Fruit fly (Drosophila melanogaster) whole organism, embryonic: ENCODE results near the gene CG2889.
A peak's percentile ranks its signal among the peaks of the same experiment; 100 is the strongest.

Experiments
- Asciz ChIP-seq: fragments of 200-800 bp; sonication (Bioruptor generic); optimal IDR thresholded peaks from 2 replicates; lab custom pipeline; 2017; ENCODE audit warnings: missing biosample characterization, mild to moderate bottlenecking, missing genetic modification characterization, missing genetic modification reagents
- CG10543 ChIP-seq: fragments of 200-800 bp; sonication (Bioruptor generic); optimal IDR thresholded peaks from 3 replicates; lab custom pipeline; 2017; ENCODE audit warnings: missing biosample characterization, mild to moderate bottlenecking, missing genetic modification characterization, moderate library complexity
- CG10979 ChIP-seq: fragments of 200-800 bp; sonication (Bioruptor generic); optimal IDR thresholded peaks from 2 replicates; lab custom pipeline; 2018; ENCODE audit warnings: missing biosample characterization, mild to moderate bottlenecking, missing genetic modification characterization, moderate library complexity
- CG12155 ChIP-seq: fragments of 200-800 bp; sonication (Bioruptor generic); optimal IDR thresholded peaks from 3 replicates; lab custom pipeline; 2016; ENCODE audit warnings: missing biosample characterization, missing genetic modification characterization
- CG14014 ChIP-seq: fragments of 200-800 bp; sonication (Bioruptor generic); IDR thresholded peaks from 2 replicates; pipeline ENCODE4 v1.3.6; 2022; ENCODE audit warnings: missing biosample characterization, missing genetic modification characterization
- CG14860 ChIP-seq: fragments of 200-800 bp; sonication (Bioruptor generic); IDR thresholded peaks from 3 replicates; pipeline ENCODE4 v1.3.6; 2022; ENCODE audit warnings: missing biosample characterization, missing genetic modification characterization; ENCODE audit not compliant: partially characterized antibody
- CG15011 ChIP-seq: fragments of 200-800 bp; sonication (Bioruptor generic); optimal IDR thresholded peaks from 3 replicates; lab custom pipeline; 2018; ENCODE audit warnings: missing biosample characterization, mild to moderate bottlenecking, missing genetic modification characterization
- CG1647 ChIP-seq: fragments of 200-800 bp; sonication (Bioruptor generic); optimal IDR thresholded peaks from 3 replicates; lab custom pipeline; 2016; ENCODE audit warnings: missing biosample characterization, missing genetic modification characterization
- CG17829 ChIP-seq: fragments of 200-800 bp; optimal IDR thresholded peaks from 2 replicates; lab custom pipeline; 2019; ENCODE audit warnings: missing biosample characterization, mild to moderate bottlenecking, missing genetic modification characterization, moderate library complexity
- CG3163 ChIP-seq: fragments of 200-800 bp; sonication (Bioruptor generic); optimal IDR thresholded peaks from 3 replicates; lab custom pipeline; 2016; ENCODE audit warnings: missing biosample characterization, missing genetic modification characterization
- CG34422 ChIP-seq: fragments of 200-800 bp; sonication (Bioruptor generic); IDR thresholded peaks from 3 replicates; pipeline ENCODE4 v1.3.6; 2022; ENCODE audit warnings: missing biosample characterization, missing genetic modification characterization
- CG4854 ChIP-seq: fragments of 200-800 bp; sonication (Bioruptor generic); optimal IDR thresholded peaks from 2 replicates; lab custom pipeline; 2016; ENCODE audit warnings: missing biosample characterization, missing genetic modification characterization, inconsistent platforms
- CG7271 ChIP-seq: fragments of 200-800 bp; sonication (Bioruptor generic); optimal IDR thresholded peaks from 2 replicates; lab custom pipeline; 2018; ENCODE audit warnings: missing biosample characterization, mild to moderate bottlenecking, missing genetic modification characterization, moderate library complexity
- CG7357 ChIP-seq: fragments of 200-800 bp; sonication (Bioruptor generic); IDR thresholded peaks from 3 replicates; pipeline ENCODE4 v1.3.6; 2022; ENCODE audit warnings: missing biosample characterization, missing genetic modification characterization
- CG7786 ChIP-seq: fragments of 200-800 bp; sonication (Bioruptor generic); optimal IDR thresholded peaks from 2 replicates; lab custom pipeline; 2016; ENCODE audit warnings: missing biosample characterization, missing genetic modification characterization
- CG8359 ChIP-seq: fragments of 200-800 bp; sonication (Bioruptor generic); optimal IDR thresholded peaks from 2 replicates; lab custom pipeline; 2017; ENCODE audit warnings: missing biosample characterization, mild to moderate bottlenecking, missing genetic modification characterization, borderline replicate concordance
- CG8388 ChIP-seq: fragments of 200-800 bp; sonication (Bioruptor generic); optimal IDR thresholded peaks from 2 replicates; lab custom pipeline; 2019; ENCODE audit warnings: missing biosample characterization, mild to moderate bottlenecking, missing genetic modification characterization, moderate library complexity
- CG9215 ChIP-seq: fragments of 200-800 bp; sonication (Bioruptor generic); IDR thresholded peaks from 2 replicates; pipeline ENCODE4 v1.3.6; 2022; ENCODE audit warnings: missing biosample characterization, missing genetic modification characterization
- CG9437 ChIP-seq: fragments of 200-800 bp; sonication (Bioruptor generic); optimal IDR thresholded peaks from 2 replicates; lab custom pipeline; 2018; ENCODE audit warnings: missing biosample characterization, mild to moderate bottlenecking, missing genetic modification characterization
- Chrac-16 ChIP-seq: fragments of 200-800 bp; sonication (Bioruptor generic); optimal IDR thresholded peaks from 3 replicates; lab custom pipeline; 2016; ENCODE audit warnings: missing biosample characterization, missing genetic modification characterization
- Dfd ChIP-seq, 2 experiments: fragments of >200 bp; optimal IDR thresholded peaks; 2 replicates each; lab custom pipeline; 2017; ENCODE audit warnings: missing biosample characterization in 2 of 2, missing genetic modification characterization in 2 of 2
- Eip74EF ChIP-seq, 2 experiments: fragments of 200-800 bp in 1 of 2; fragments of >200 bp in 1 of 2; sonication (Bioruptor generic) in 1 of 2; optimal IDR thresholded peaks; 2 replicates each; lab custom pipeline; 2017 to 2019; ENCODE audit warnings: missing biosample characterization in 2 of 2, missing genetic modification characterization in 2 of 2, mild to moderate bottlenecking in 1 of 2, moderate library complexity in 1 of 2
- Fer3 ChIP-seq: fragments of 200-800 bp; sonication (Bioruptor generic); optimal IDR thresholded peaks from 2 replicates; lab custom pipeline; 2018; ENCODE audit warnings: missing biosample characterization, mild to moderate bottlenecking, missing genetic modification characterization, moderate library complexity
- GATAe ChIP-seq: fragments of 200-800 bp; sonication (Bioruptor generic); conservative IDR thresholded peaks from 2 replicates; pipeline ENCODE4 v1.3.6; 2022; ENCODE audit warnings: missing biosample characterization, missing genetic modification characterization
- Hmr ChIP-seq: fragments of 200-800 bp; sonication (Bioruptor generic); optimal IDR thresholded peaks from 3 replicates; lab custom pipeline; 2017; ENCODE audit warnings: mild to moderate bottlenecking, missing biosample characterization, missing genetic modification reagents, missing genetic modification characterization
- Med ChIP-seq: fragments of 200-800 bp; sonication (Bioruptor generic); peaks from one replicate; lab custom pipeline; 2016; ENCODE audit warnings: missing biosample characterization, missing genetic modification characterization, mild to moderate bottlenecking, inconsistent platforms, moderate library complexity
- Meics ChIP-seq: fragments of 200-800 bp; sonication (Bioruptor generic); optimal IDR thresholded peaks from 2 replicates; lab custom pipeline; 2017; ENCODE audit warnings: missing biosample characterization, mild to moderate bottlenecking, missing genetic modification characterization
- Ptx1 ChIP-seq: fragments of 200-800 bp; sonication (Bioruptor generic); IDR thresholded peaks from 2 replicates; pipeline ENCODE4 v1.3.6; 2022; ENCODE audit warnings: missing biosample characterization, missing genetic modification characterization
- Trl ChIP-seq, 3 experiments: fragments of >200 bp in 2 of 3; fragments of 200-800 bp in 1 of 3; sonication (Bioruptor generic) in 1 of 3; optimal IDR thresholded peaks; 2 replicates in 1 of 3; 3 replicates in 2 of 3; lab custom pipeline; 2016 to 2017; ENCODE audit warnings: missing biosample characterization in 1 of 3, missing genetic modification characterization in 1 of 3
- ap ChIP-seq: fragments of 200-800 bp; sonication (Bioruptor generic); IDR thresholded peaks from 2 replicates; pipeline ENCODE4 v1.3.6; 2022; ENCODE audit warnings: missing biosample characterization, missing genetic modification characterization
- bigmax ChIP-seq: fragments of 200-800 bp; sonication (Bioruptor generic); optimal IDR thresholded peaks from 2 replicates; lab custom pipeline; 2018; ENCODE audit warnings: missing biosample characterization, mild to moderate bottlenecking, missing genetic modification characterization
- bowl ChIP-seq: fragments of 200-800 bp; sonication (Bioruptor generic); IDR thresholded peaks from 2 replicates; pipeline ENCODE4 v1.3.6; 2022; ENCODE audit warnings: missing biosample characterization, missing genetic modification characterization
- chm ChIP-seq: fragments of 200-800 bp; sonication (Bioruptor generic); IDR thresholded peaks from 2 replicates; pipeline ENCODE4 v1.3.6; 2022; ENCODE audit warnings: missing biosample characterization, missing genetic modification characterization
- corto ChIP-seq: fragments of 200-800 bp; sonication (Bioruptor generic); optimal IDR thresholded peaks from 2 replicates; lab custom pipeline; 2016; ENCODE audit warnings: missing biosample characterization, mild to moderate bottlenecking, missing genetic modification characterization, moderate library complexity
- exex ChIP-seq: fragments of 200-800 bp; sonication (Bioruptor generic); optimal IDR thresholded peaks from 4 replicates; lab custom pipeline; 2018; ENCODE audit warnings: missing biosample characterization, mild to moderate bottlenecking, missing genetic modification characterization, moderate library complexity
- fd64A ChIP-seq: fragments of 200-800 bp; sonication (Bioruptor generic); optimal IDR thresholded peaks from 3 replicates; lab custom pipeline; 2018; ENCODE audit warnings: missing biosample characterization, mild to moderate bottlenecking, missing genetic modification characterization
- h ChIP-seq: fragments of >200 bp; optimal IDR thresholded peaks from 2 replicates; lab custom pipeline; 2017
- jing ChIP-seq: fragments of 200-800 bp; sonication (Bioruptor generic); optimal IDR thresholded peaks from 2 replicates; lab custom pipeline; 2018; ENCODE audit warnings: missing biosample characterization, mild to moderate bottlenecking, missing genetic modification characterization
- lmd ChIP-seq: fragments of 200-800 bp; sonication (Bioruptor generic); IDR thresholded peaks from 2 replicates; pipeline ENCODE4 v1.3.6; 2022; ENCODE audit warnings: missing biosample characterization, missing genetic modification characterization
- pan ChIP-seq, 4 experiments: fragments of >200 bp in 3 of 4; fragments of 200-800 bp in 1 of 4; sonication (Bioruptor generic) in 1 of 4; optimal IDR thresholded peaks in 3 of 4; IDR thresholded peaks in 1 of 4; 2 replicates each; pipeline versions ENCODE4 v1.3.6 to Lab custom; 2017 to 2022; ENCODE audit warnings: missing biosample characterization in 2 of 4, missing genetic modification characterization in 2 of 4, mixed read lengths in 1 of 4
- pb ChIP-seq: fragments of 200-800 bp; sonication (Bioruptor generic); optimal IDR thresholded peaks from 3 replicates; lab custom pipeline; 2016; ENCODE audit warnings: missing biosample characterization, missing genetic modification characterization
- pum ChIP-seq: fragments of 200-800 bp; sonication (Bioruptor generic); optimal IDR thresholded peaks from 2 replicates; lab custom pipeline; 2016; ENCODE audit warnings: missing biosample characterization, missing genetic modification characterization
- repo ChIP-seq: fragments of 200-800 bp; sonication (Bioruptor generic); optimal IDR thresholded peaks from 2 replicates; lab custom pipeline; 2016; ENCODE audit warnings: missing biosample characterization, missing genetic modification characterization
- sob ChIP-seq: fragments of 200-800 bp; sonication (Bioruptor generic); IDR thresholded peaks from 2 replicates; pipeline ENCODE4 v1.3.6; 2022; ENCODE audit warnings: missing biosample characterization, missing genetic modification characterization
- ssp ChIP-seq: fragments of 200-800 bp; sonication (Bioruptor generic); IDR thresholded peaks from 2 replicates; pipeline ENCODE4 v1.3.6; 2022; ENCODE audit warnings: missing biosample characterization, missing genetic modification characterization
- unpg ChIP-seq: fragments of 200-800 bp; sonication (Bioruptor generic); optimal IDR thresholded peaks from 3 replicates; lab custom pipeline; 2018; ENCODE audit warnings: missing biosample characterization, mild to moderate bottlenecking, missing genetic modification characterization, moderate library complexity
- usp ChIP-seq: fragments of >200 bp; optimal IDR thresholded peaks from 2 replicates; lab custom pipeline; 2017; ENCODE audit warnings: missing biosample characterization, missing genetic modification characterization
- wdn ChIP-seq: fragments of 200-800 bp; sonication (Bioruptor generic); IDR thresholded peaks from 2 replicates; pipeline ENCODE4 v1.3.6; 2022; ENCODE audit warnings: missing biosample characterization, missing genetic modification characterization
- z ChIP-seq: fragments of 200-800 bp; sonication (Bioruptor generic); IDR thresholded peaks from 3 replicates; pipeline ENCODE4 v1.3.6; 2022; ENCODE audit warnings: missing biosample characterization, missing genetic modification characterization
- zfh2 ChIP-seq: fragments of 200-800 bp; sonication (Bioruptor generic); optimal IDR thresholded peaks from 2 replicates; lab custom pipeline; 2016; ENCODE audit warnings: missing biosample characterization, missing genetic modification characterization

CG2889 gene

DNA sequence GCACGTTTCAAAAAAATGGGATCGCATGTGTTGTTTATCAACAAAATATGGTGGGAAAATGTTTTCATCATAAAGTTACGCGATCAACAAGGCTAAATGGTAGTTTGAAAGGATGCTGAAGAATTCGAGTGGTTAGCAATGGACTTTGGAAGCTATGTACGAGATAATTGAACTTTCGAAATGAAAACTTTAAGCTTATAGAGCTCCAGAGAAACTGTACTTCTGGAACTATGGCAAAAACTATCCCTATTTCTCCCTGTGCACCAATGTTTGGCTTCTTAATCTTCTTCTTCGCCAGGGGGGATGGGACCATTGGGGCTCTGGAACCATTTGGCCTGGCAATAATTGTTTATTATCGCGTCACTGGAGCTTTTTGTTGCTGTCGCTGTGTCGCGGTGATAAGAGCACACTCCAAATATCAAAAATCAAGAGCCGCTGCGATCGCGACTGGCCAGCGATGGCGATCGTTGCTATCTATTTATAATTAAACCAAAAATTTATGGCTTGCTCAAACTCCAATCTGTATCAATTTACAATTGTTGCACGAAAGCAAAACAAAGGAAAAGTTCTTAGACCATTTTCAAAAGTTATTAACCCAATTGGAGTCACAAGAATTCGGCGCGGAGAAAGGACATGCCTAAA, 14.3 kb downstream of the CG2889 start (continued):
- TF ChIP-seq zfh2 (GFP tag; lab: Kevin White, UChicago) (peak; percentile 57), pb (GFP tag; lab: Kevin White, UChicago) (no peak), Eip74EF (GFP tag; optimal IDR thresholded peaks at IDR 0.05; lab: Kevin White, UChicago) (no peak), CG12155 (GFP tag; lab: Kevin White, UChicago) (no peak), Chrac-16 (GFP tag; lab: Kevin White, UChicago) (no peak), CG9215 (peak; percentile 41; the same call in 1 of the 2 replicates), CG8359 (GFP tag; lab: Kevin White, UChicago) (no peak), exex (peak; percentile 88), Hmr (peak; percentile 72), Ptx1 (GFP tag; lab: Robert Waterston, UW) (peak; percentile 57), CG7357 (no peak), Fer3 (tag; lab: Kevin White, UChicago) (peak; percentile 55), lmd (peak; percentile 50; the same call in 1 of the 2 replicates), z (no peak), CG10543 (peak; percentile 54), CG3163 (GFP tag; lab: Kevin White, UChicago) (no peak), wdn (GFP tag; lab: Robert Waterston, UW) (peak; percentile 45; the same call in 1 of the 2 replicates), Dfd (GFP tag; optimal IDR thresholded peaks at IDR 0.05; lab: Kevin White, UChicago) (no peak), repo (GFP tag; lab: Kevin White, UChicago) (no peak), CG9437 (GFP tag; lab: Kevin White, UChicago) (no peak), chm (GFP tag; lab: Robert Waterston, UW) (no peak), CG14860 (no peak), bowl (GFP tag; lab: Robert Waterston, UW) (no peak), sob (no peak), CG34422 (no peak), Med (GFP tag; lab: Kevin White, UChicago) (peak; percentile 82), Asciz (GFP tag; lab: Kevin White, UChicago) (no peak), CG8388 (GFP tag; lab: Kevin White, UChicago) (no peak), CG14014 (GFP tag; lab: Robert Waterston, UW) (0 out of 2 replicates have a peak, but pooled peaks have one; percentile 22), GATAe (GFP tag; lab: Robert Waterston, UW) (no peak), pan (optimal IDR thresholded peaks at IDR 0.05; lab: Kevin White, UChicago) (no peak), pan (GFP tag; optimal IDR thresholded peaks at IDR 0.05 in 1 of 2, IDR thresholded peaks at IDR 0.05 in 1 of 2) (no peak), fd64A (GFP tag; lab: Kevin White, UChicago) (no peak), Meics (GFP tag; lab: Kevin White, UChicago) (peak; percentile 73), Trl (optimal IDR thresholded peaks at IDR 0.05; lab: Kevin White, UChicago) (no peak), Trl (GFP tag; optimal IDR thresholded peaks at IDR 0.05; lab: Kevin White, UChicago) (no peak), unpg (GFP tag; lab: Kevin White, UChicago) (peak; percentile 38), pum (GFP tag; lab: Kevin White, UChicago) (no peak), CG1647 (no peak), corto (no peak), CG7271 (no peak), CG4854 (GFP tag; lab: Kevin White, UChicago) (no peak), CG10979 (tag; lab: Kevin White, UChicago) (no peak), usp (GFP tag; lab: Kevin White, UChicago) (no peak), CG17829 (tag; lab: Kevin White, UChicago) (no peak), h (lab: Kevin White, UChicago) (no peak), CG15011 (GFP tag; lab: Kevin White, UChicago) (peak; percentile 12), jing (GFP tag; lab: Kevin White, UChicago) (no peak), ap (no peak), CG7786 (GFP tag; lab: Kevin White, UChicago) (peak; percentile 59), ssp (GFP tag; lab: Robert Waterston, UW) (no peak), bigmax (GFP tag; lab: Kevin White, UChicago) (no peak)
